Worm (Caenorhabditis elegans): ENCODE data around the gene F26D2.15.

Gene F26D2.15

DNA sequence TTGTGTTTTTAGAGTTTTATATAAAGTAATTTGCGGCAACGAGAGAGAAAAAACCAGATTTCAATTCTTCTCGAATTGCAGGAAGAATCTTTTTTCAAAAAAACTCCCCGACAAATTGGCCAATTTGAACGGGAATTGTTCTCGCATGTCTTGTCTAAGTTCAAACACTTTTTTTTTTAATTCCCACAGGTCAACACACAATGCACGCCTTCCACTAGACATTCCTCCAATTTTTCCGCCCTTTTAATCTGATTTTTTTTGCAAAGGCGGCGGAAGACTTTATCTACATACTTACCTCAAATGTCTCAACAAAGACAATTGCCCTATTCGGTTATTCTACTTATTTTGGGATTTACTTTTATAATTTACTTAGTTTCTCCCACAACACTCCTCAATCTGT lies 30.0 kb upstream of the F26D2.15 start, which contains the start of gene F26D2.3:
Gene F26D2.3 (plus strand): TSS at position 301 of the 400 bp plus-strand sequence.
- TF ChIP-seq tbx-8 (GFP tag; optimal IDR thresholded peaks at IDR 0.05) (no peak), sem-2 (GFP tag; optimal IDR thresholded peaks at IDR 0.05) (no peak), unc-120 (tag; optimal IDR thresholded peaks at IDR 0.05; ENCODE audit: poor library complexity, severe bottlenecking) (no peak), unc-39 (tag; optimal IDR thresholded peaks at IDR 0.05) (no peak), nhr-12 (tag; optimal IDR thresholded peaks at IDR 0.05) (no peak), ceh-83 (GFP tag; optimal IDR thresholded peaks at IDR 0.05) (no peak), zip-8 (tag; optimal IDR thresholded peaks at IDR 0.05) (no peak), ceh-39 (tag; optimal IDR thresholded peaks at IDR 0.05) (no peak), drap-1 (GFP tag; optimal IDR thresholded peaks at IDR 0.05) (no peak), mep-1 (tag; optimal IDR thresholded peaks at IDR 0.05) (no peak), nhr-237 (tag; optimal IDR thresholded peaks at IDR 0.05) (no peak), pha-4 (tag; optimal IDR thresholded peaks at IDR 0.05) (no peak)

DNA sequence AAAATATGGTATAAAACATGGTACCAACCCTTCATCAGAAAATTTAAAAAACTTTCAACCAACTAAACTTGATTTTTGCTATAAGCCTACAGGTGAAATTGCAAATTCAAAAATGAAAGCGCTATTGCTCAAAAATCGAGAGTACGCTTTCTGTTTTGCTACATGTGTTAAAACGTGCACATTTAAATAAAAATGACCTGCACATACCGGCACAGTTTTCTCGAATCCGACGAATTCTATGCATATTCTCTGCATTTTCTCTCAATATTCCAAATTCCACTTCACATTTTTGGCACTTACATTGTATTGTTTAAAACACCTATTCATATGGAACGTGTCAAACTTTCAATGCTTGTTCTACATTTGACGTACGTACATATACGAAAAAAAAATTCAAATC lies 27.1 kb upstream of the F26D2.15 start, which contains the start of gene srh-145:
Gene srh-145 (plus strand): TSS at position 193 of the 400 bp plus-strand sequence.
- TF ChIP-seq snpc-4 (tag; optimal IDR thresholded peaks at IDR 0.05) (no peak), ceh-39 (tag; optimal IDR thresholded peaks at IDR 0.05) (no peak), lsy-2 (tag; optimal IDR thresholded peaks at IDR 0.05) (no peak), nhr-76 (tag; optimal IDR thresholded peaks at IDR 0.05) (no peak)

DNA sequence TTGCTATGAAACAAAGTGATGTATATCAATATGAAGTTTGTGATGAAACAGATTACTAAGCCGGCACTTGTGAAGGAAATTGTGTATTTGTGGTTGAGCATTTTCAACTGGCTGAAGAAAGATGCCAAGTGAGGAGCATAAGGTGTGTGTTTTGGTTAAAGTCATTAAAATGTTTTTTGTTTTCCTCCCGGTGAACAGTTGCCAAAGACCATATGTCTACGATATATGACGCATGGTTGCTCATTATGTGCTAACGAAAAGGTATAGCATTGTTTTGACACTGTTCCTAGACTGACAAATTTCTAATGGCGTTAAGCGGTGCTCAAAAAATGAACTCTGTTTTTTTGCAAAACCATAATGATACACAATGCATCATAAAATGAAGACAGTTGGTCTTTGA lies 20.6 kb upstream of the F26D2.15 start, which contains the start of gene str-55:
Gene str-55 (minus strand): TSS at position 101 of the 400 bp plus-strand sequence.
- TF ChIP-seq nhr-76 (tag; optimal IDR thresholded peaks at IDR 0.05) (no peak), snpc-4 (tag; optimal IDR thresholded peaks at IDR 0.05) (no peak), unc-120 (tag; optimal IDR thresholded peaks at IDR 0.05; ENCODE audit: poor library complexity, severe bottlenecking) (no peak), zip-8 (tag; optimal IDR thresholded peaks at IDR 0.05) (no peak), lsy-2 (tag; optimal IDR thresholded peaks at IDR 0.05) (no peak), nhr-237 (tag; optimal IDR thresholded peaks at IDR 0.05) (no peak), nhr-28 (tag; optimal IDR thresholded peaks at IDR 0.05) (no peak), sptf-1 (tag; optimal IDR thresholded peaks at IDR 0.05) (no peak), nhr-12 (tag; optimal IDR thresholded peaks at IDR 0.05) (no peak)

DNA sequence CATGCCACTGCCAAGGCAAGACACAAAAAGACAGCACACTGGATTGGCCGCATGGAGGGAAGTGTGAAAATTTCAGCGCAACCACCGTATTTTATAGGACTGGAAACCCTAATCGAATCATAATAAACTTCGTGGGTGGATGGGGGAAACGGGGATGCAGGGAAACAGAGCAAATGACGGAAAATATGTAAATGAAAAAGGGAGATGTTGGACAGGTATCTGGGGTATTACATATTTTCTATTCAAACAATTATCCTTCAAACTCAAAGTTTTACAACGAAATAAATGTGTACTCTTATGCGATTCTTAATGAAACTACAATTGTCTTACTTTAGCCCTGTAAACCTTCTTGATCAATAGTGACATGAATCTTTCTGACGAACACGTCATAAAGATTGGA lies 17.9 kb upstream of the F26D2.15 start, which contains the start of gene F26D2.16:
Gene F26D2.16 (minus strand): TSS at position 101 of the 400 bp plus-strand sequence.
- TF ChIP-seq mls-2 (tag; optimal IDR thresholded peaks at IDR 0.05), result no peak
- no peak for TF ChIP-seq ces-1 (GFP tag; optimal IDR thresholded peaks at IDR 0.05)
- no peak for TF ChIP-seq nhr-12 (tag; optimal IDR thresholded peaks at IDR 0.05)
- TF ChIP-seq ztf-11 (tag; optimal IDR thresholded peaks at IDR 0.05), result no peak
- no peak for TF ChIP-seq lin-13 (tag; optimal IDR thresholded peaks at IDR 0.05)
- TF ChIP-seq tbx-8 (GFP tag; optimal IDR thresholded peaks at IDR 0.05), result no peak
- TF ChIP-seq pha-4 (tag; optimal IDR thresholded peaks at IDR 0.05), result no peak
- TF ChIP-seq sptf-1 (tag; optimal IDR thresholded peaks at IDR 0.05), result no peak
- no peak for TF ChIP-seq unc-62 (GFP tag; optimal IDR thresholded peaks at IDR 0.05)
- TF ChIP-seq ceh-39 (tag; optimal IDR thresholded peaks at IDR 0.05), result no peak
- no peak for TF ChIP-seq snpc-4 (tag; optimal IDR thresholded peaks at IDR 0.05)
- no peak for TF ChIP-seq unc-39 (tag; optimal IDR thresholded peaks at IDR 0.05)
- TF ChIP-seq bed-3 (GFP tag; optimal IDR thresholded peaks at IDR 0.05), result no peak
- no peak for TF ChIP-seq mep-1 (tag; optimal IDR thresholded peaks at IDR 0.05)
- no peak for TF ChIP-seq blmp-1 (tag; optimal IDR thresholded peaks at IDR 0.05)

DNA sequence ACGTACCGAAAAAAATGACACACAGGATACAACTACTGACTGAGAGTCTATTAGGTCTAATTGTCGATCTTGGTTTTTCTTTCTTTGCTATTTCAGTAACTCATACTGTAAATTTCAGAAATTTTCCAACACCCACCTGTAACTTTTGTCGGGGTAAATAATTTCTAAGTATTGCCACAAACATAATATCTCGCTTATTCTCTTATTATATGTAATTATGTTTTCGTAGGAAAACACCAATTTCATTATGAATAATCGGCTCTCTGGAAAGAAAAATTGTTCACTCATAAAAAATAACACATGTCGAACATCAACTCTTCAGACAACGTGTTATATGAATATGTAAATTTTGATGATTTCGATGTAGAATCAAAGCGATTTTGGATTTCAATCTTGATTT lies 16.9 kb upstream of the F26D2.15 start, which contains the start of gene srw-48:
Gene srw-48 (plus strand): TSS at position 301 of the 400 bp plus-strand sequence.
- TF ChIP-seq nhr-237 (tag; optimal IDR thresholded peaks at IDR 0.05) (no peak), mls-2 (tag; optimal IDR thresholded peaks at IDR 0.05) (no peak), lin-32 (GFP tag; optimal IDR thresholded peaks at IDR 0.05) (no peak)

DNA sequence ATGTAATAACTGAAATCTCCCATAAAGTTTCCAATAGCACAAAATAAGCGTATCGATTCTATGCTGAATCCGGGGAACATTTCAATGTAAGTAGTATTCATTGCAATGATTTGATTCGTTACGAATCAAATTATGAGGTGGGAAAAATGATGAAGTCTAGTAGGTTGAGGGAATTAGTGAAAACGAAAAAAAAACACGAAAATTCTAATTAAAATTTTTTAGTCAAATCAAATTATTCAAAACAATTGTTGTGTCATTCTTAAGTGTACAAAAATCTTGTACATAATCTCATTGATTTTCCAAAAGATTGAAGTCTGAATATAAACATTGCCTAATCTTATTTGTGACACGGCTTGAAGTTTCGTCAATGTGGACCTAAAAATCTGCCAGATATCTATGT lies 13.2 kb upstream of the F26D2.15 start, which contains the start of gene srw-29:
Gene srw-29 (minus strand): TSS at position 101 of the 400 bp plus-strand sequence.
- TF ChIP-seq lin-13 (tag; optimal IDR thresholded peaks at IDR 0.05) (no peak), nhr-12 (tag; optimal IDR thresholded peaks at IDR 0.05) (no peak), nhr-237 (tag; optimal IDR thresholded peaks at IDR 0.05) (no peak), nhr-76 (tag; optimal IDR thresholded peaks at IDR 0.05) (no peak), unc-62 (GFP tag; optimal IDR thresholded peaks at IDR 0.05) (no peak), sem-2 (GFP tag; optimal IDR thresholded peaks at IDR 0.05) (no peak), pha-4 (tag; optimal IDR thresholded peaks at IDR 0.05) (no peak), elt-3 (tag; optimal IDR thresholded peaks at IDR 0.05) (no peak), hlh-1 (tag; optimal IDR thresholded peaks at IDR 0.05) (no peak), ceh-83 (GFP tag; optimal IDR thresholded peaks at IDR 0.05) (no peak), ceh-43 (GFP tag; optimal IDR thresholded peaks at IDR 0.05) (no peak)
